Fruit fly (Drosophila melanogaster) whole organism, embryonic: ENCODE measurements around the gene esc.

Experiments
- Adf1 ChIP-seq: fragments of 200-800 bp; sonication (Bioruptor generic); IDR thresholded peaks from 2 replicates; pipeline ENCODE4 v1.3.6; 2022; ENCODE audit warnings: missing biosample characterization, missing genetic modification characterization
- CG1024 ChIP-seq: fragments of 200-800 bp; sonication (Bioruptor generic); IDR thresholded peaks from 2 replicates; pipeline ENCODE4 v1.3.6; 2022; ENCODE audit warnings: missing biosample characterization, missing genetic modification characterization
- CG10543 ChIP-seq: fragments of 200-800 bp; sonication (Bioruptor generic); optimal IDR thresholded peaks from 3 replicates; lab custom pipeline; 2017; ENCODE audit warnings: missing biosample characterization, mild to moderate bottlenecking, missing genetic modification characterization, moderate library complexity
- CG10565 ChIP-seq: fragments of 200-800 bp; sonication (Bioruptor generic); optimal IDR thresholded peaks from 3 replicates; lab custom pipeline; 2016; ENCODE audit warnings: missing biosample characterization, mild to moderate bottlenecking, missing genetic modification characterization
- CG15514 ChIP-seq: fragments of 200-800 bp; sonication (Bioruptor generic); optimal IDR thresholded peaks from 3 replicates; lab custom pipeline; 2017; ENCODE audit warnings: missing biosample characterization, missing genetic modification characterization, mild to moderate bottlenecking, moderate library complexity, missing genetic modification reagents
- CG17361 ChIP-seq: fragments of 200-800 bp; sonication (Bioruptor generic); IDR thresholded peaks from 3 replicates; pipeline ENCODE4 v1.3.6; 2022; ENCODE audit warnings: missing biosample characterization, missing genetic modification characterization
- CG17385 ChIP-seq: fragments of 200-800 bp; sonication (Bioruptor generic); optimal IDR thresholded peaks from 3 replicates; lab custom pipeline; 2018; ENCODE audit warnings: missing biosample characterization, mild to moderate bottlenecking, missing genetic modification characterization
- CG2199 ChIP-seq: fragments of 200-800 bp; sonication (Bioruptor generic); IDR thresholded peaks from 3 replicates; pipeline ENCODE4 v1.3.6; 2022; ENCODE audit warnings: missing biosample characterization, missing genetic modification characterization
- CG2678 ChIP-seq: fragments of 200-800 bp; sonication (Bioruptor generic); optimal IDR thresholded peaks from 3 replicates; lab custom pipeline; 2019; ENCODE audit warnings: missing biosample characterization, mild to moderate bottlenecking, missing genetic modification characterization, moderate library complexity
- CG31441 ChIP-seq: fragments of 200-800 bp; sonication (Bioruptor generic); IDR thresholded peaks from 2 replicates; pipeline ENCODE4 v1.3.6; 2022; ENCODE audit warnings: missing biosample characterization, missing genetic modification characterization
- CG4404 ChIP-seq: fragments of 200-800 bp; sonication (Bioruptor generic); IDR thresholded peaks from 2 replicates; pipeline ENCODE4 v1.3.6; 2022; ENCODE audit warnings: missing biosample characterization, missing genetic modification characterization
- CG5245 ChIP-seq: fragments of 200-800 bp; sonication (Bioruptor generic); optimal IDR thresholded peaks from 3 replicates; lab custom pipeline; 2016; ENCODE audit warnings: missing biosample characterization, missing genetic modification characterization
- CG6791 ChIP-seq: fragments of 200-800 bp; sonication (Bioruptor generic); IDR thresholded peaks from 3 replicates; pipeline ENCODE4 v1.3.6; 2022; ENCODE audit warnings: missing biosample characterization, missing genetic modification characterization; ENCODE audit not compliant: partially characterized antibody
- CG7839 ChIP-seq: fragments of 200-800 bp; sonication (Bioruptor generic); optimal IDR thresholded peaks from 3 replicates; lab custom pipeline; 2018; ENCODE audit warnings: missing biosample characterization, mild to moderate bottlenecking, missing genetic modification characterization, moderate library complexity
- CG8944 ChIP-seq: fragments of 200-800 bp; sonication (Bioruptor generic); optimal IDR thresholded peaks from 3 replicates; lab custom pipeline; 2016; ENCODE audit warnings: missing biosample characterization, missing genetic modification characterization
- CkIIα-i1 ChIP-seq: fragments of 200-800 bp; sonication (Bioruptor generic); IDR thresholded peaks from 2 replicates; pipeline ENCODE4 v1.3.6; 2022; ENCODE audit warnings: missing biosample characterization, missing genetic modification characterization
- D19A ChIP-seq: fragments of 200-800 bp; optimal IDR thresholded peaks from 3 replicates; lab custom pipeline; 2019; ENCODE audit warnings: missing biosample characterization, mild to moderate bottlenecking, missing genetic modification characterization, moderate library complexity
- E2f1 ChIP-seq: fragments of 200-800 bp; sonication (Bioruptor generic); IDR thresholded peaks from 2 replicates; pipeline ENCODE4 v1.3.6; 2022; ENCODE audit warnings: missing biosample characterization, missing genetic modification characterization
- Fer2 ChIP-seq: fragments of 200-800 bp; sonication (Bioruptor generic); optimal IDR thresholded peaks from 2 replicates; lab custom pipeline; 2018; ENCODE audit warnings: missing biosample characterization, mild to moderate bottlenecking, missing genetic modification characterization, moderate library complexity
- MESR4 ChIP-seq: fragments of 200-800 bp; sonication (Bioruptor generic); optimal IDR thresholded peaks from 2 replicates; lab custom pipeline; 2018; ENCODE audit warnings: missing biosample characterization, mild to moderate bottlenecking, missing genetic modification characterization, moderate library complexity
- Meics ChIP-seq: fragments of 200-800 bp; sonication (Bioruptor generic); optimal IDR thresholded peaks from 2 replicates; lab custom pipeline; 2017; ENCODE audit warnings: missing biosample characterization, mild to moderate bottlenecking, missing genetic modification characterization
- Oaz ChIP-seq: fragments of 200-800 bp; sonication (Bioruptor generic); IDR thresholded peaks from 2 replicates; pipeline ENCODE4 v1.3.6; 2022; ENCODE audit warnings: missing biosample characterization, missing genetic modification characterization
- PHDP ChIP-seq: fragments of 200-800 bp; sonication (Bioruptor generic); optimal IDR thresholded peaks from 3 replicates; lab custom pipeline; 2018; ENCODE audit warnings: missing biosample characterization, mild to moderate bottlenecking, missing genetic modification characterization, moderate library complexity
- Ptx1 ChIP-seq: fragments of 200-800 bp; sonication (Bioruptor generic); IDR thresholded peaks from 2 replicates; pipeline ENCODE4 v1.3.6; 2022; ENCODE audit warnings: missing biosample characterization, missing genetic modification characterization
- Rfx ChIP-seq: fragments of 200-800 bp; sonication (Bioruptor generic); IDR thresholded peaks from 2 replicates; pipeline ENCODE4 v1.3.6; 2022; ENCODE audit warnings: missing biosample characterization, missing genetic modification characterization
- Spps ChIP-seq: fragments of 200-800 bp; sonication (Bioruptor generic); optimal IDR thresholded peaks from 2 replicates; lab custom pipeline; 2018; ENCODE audit warnings: missing biosample characterization, mild to moderate bottlenecking, missing genetic modification characterization
- YL-1 ChIP-seq: fragments of 200-800 bp; sonication (Bioruptor generic); optimal IDR thresholded peaks from 3 replicates; lab custom pipeline; 2017; ENCODE audit warnings: missing biosample characterization, mild to moderate bottlenecking, missing genetic modification characterization
- bigmax ChIP-seq: fragments of 200-800 bp; sonication (Bioruptor generic); optimal IDR thresholded peaks from 2 replicates; lab custom pipeline; 2018; ENCODE audit warnings: missing biosample characterization, mild to moderate bottlenecking, missing genetic modification characterization
- corto ChIP-seq: fragments of 200-800 bp; sonication (Bioruptor generic); optimal IDR thresholded peaks from 2 replicates; lab custom pipeline; 2016; ENCODE audit warnings: missing biosample characterization, mild to moderate bottlenecking, missing genetic modification characterization, moderate library complexity
- croc ChIP-seq: fragments of 200-800 bp; sonication (Bioruptor generic); conservative IDR thresholded peaks from 3 replicates; pipeline ENCODE4 v1.3.6; 2022; ENCODE audit warnings: missing biosample characterization, missing genetic modification characterization
- esg ChIP-seq: fragments of 200-800 bp; sonication (Bioruptor generic); conservative IDR thresholded peaks from 2 replicates; pipeline ENCODE4 v1.3.6; 2022; ENCODE audit warnings: missing biosample characterization, missing genetic modification characterization
- eve ChIP-seq, 2 experiments: fragments of >200 bp; optimal IDR thresholded peaks; 2 replicates each; lab custom pipeline; 2017; ENCODE audit warnings: missing biosample characterization in 2 of 2, missing genetic modification characterization in 2 of 2
- gem ChIP-seq: fragments of 200-800 bp; sonication (Bioruptor generic); optimal IDR thresholded peaks from 2 replicates; lab custom pipeline; 2019; ENCODE audit warnings: missing biosample characterization, mild to moderate bottlenecking, missing genetic modification characterization, moderate library complexity
- hb ChIP-seq: fragments of 200-800 bp; sonication (Bioruptor generic); IDR thresholded peaks from 3 replicates; pipeline ENCODE4 v1.3.6; 2022; ENCODE audit warnings: missing biosample characterization, missing genetic modification characterization; ENCODE audit not compliant: partially characterized antibody
- kah ChIP-seq: fragments of 200-800 bp; sonication (Bioruptor generic); optimal IDR thresholded peaks from 2 replicates; lab custom pipeline; 2018; ENCODE audit warnings: missing biosample characterization, mild to moderate bottlenecking, missing genetic modification characterization
- ken ChIP-seq: fragments of 200-800 bp; sonication (Bioruptor generic); IDR thresholded peaks from 3 replicates; pipeline ENCODE4 v1.3.6; 2022; ENCODE audit warnings: missing biosample characterization, missing genetic modification characterization
- maf-S ChIP-seq: fragments of 200-800 bp; sonication (Bioruptor generic); optimal IDR thresholded peaks from 2 replicates; lab custom pipeline; 2016; ENCODE audit warnings: missing biosample characterization, missing genetic modification characterization
- nom ChIP-seq: fragments of 200-800 bp; sonication (Bioruptor generic); optimal IDR thresholded peaks from 2 replicates; lab custom pipeline; 2017; ENCODE audit warnings: missing biosample characterization, missing genetic modification characterization, mild to moderate bottlenecking, moderate library complexity, missing genetic modification reagents
- prd ChIP-seq, 3 experiments: fragments of >200 bp in 2 of 3; fragments of 200-800 bp in 1 of 3; sonication (Bioruptor generic) in 1 of 3; optimal IDR thresholded peaks in 2 of 3; IDR thresholded peaks in 1 of 3; 2 replicates in 2 of 3; 3 replicates in 1 of 3; pipeline versions ENCODE4 v1.3.6 to Lab custom; 2017 to 2022; ENCODE audit warnings: missing biosample characterization in 1 of 3, missing genetic modification characterization in 1 of 3
- row ChIP-seq: fragments of 200-800 bp; sonication (Bioruptor generic); IDR thresholded peaks from 3 replicates; pipeline ENCODE4 v1.3.6; 2022; ENCODE audit warnings: missing biosample characterization, missing genetic modification characterization
- sens ChIP-seq: fragments of 200-800 bp; sonication (Bioruptor generic); peaks from one replicate; lab custom pipeline; 2016; ENCODE audit warnings: missing biosample characterization, missing genetic modification characterization
- ssp ChIP-seq: fragments of 200-800 bp; sonication (Bioruptor generic); IDR thresholded peaks from 2 replicates; pipeline ENCODE4 v1.3.6; 2022; ENCODE audit warnings: missing biosample characterization, missing genetic modification characterization
- tgo ChIP-seq: fragments of 200-800 bp; sonication (Bioruptor generic); IDR thresholded peaks from 3 replicates; pipeline ENCODE4 v1.3.6; 2022; ENCODE audit warnings: missing biosample characterization, missing genetic modification characterization
- tna ChIP-seq: fragments of 200-800 bp; sonication (Bioruptor generic); IDR thresholded peaks from 2 replicates; pipeline ENCODE4 v1.3.6; 2022; ENCODE audit warnings: missing biosample characterization, missing genetic modification characterization; ENCODE audit not compliant: partially characterized antibody
- zen2 ChIP-seq: fragments of 200-800 bp; sonication (Bioruptor generic); IDR thresholded peaks from 3 replicates; pipeline ENCODE4 v1.3.6; 2022; ENCODE audit warnings: missing biosample characterization, missing genetic modification characterization; ENCODE audit not compliant: partially characterized antibody

The esc gene

dm6 chr2L:11812781-11813664 lies 16.2 kb downstream of the esc start (continued):
- TF ChIP-seq sens (GFP tag; lab: Kevin White, UChicago), result peak; percentile 57
- no peak for TF ChIP-seq Ptx1 (GFP tag; lab: Robert Waterston, UW)
- TF ChIP-seq CG7839 (tag; lab: Kevin White, UChicago), result peak; percentile 8
- TF ChIP-seq E2f1 (GFP tag; lab: Robert Waterston, UW), result no peak
- peak; percentile 33 for TF ChIP-seq YL-1 (GFP tag; lab: Kevin White, UChicago)
- TF ChIP-seq CkIIα-i1 (GFP tag; lab: Robert Waterston, UW), result no peak
- peak; percentile 98 for TF ChIP-seq Adf1 (GFP tag; lab: Robert Waterston, UW)
- no peak for TF ChIP-seq CG2199
- TF ChIP-seq CG10543 (GFP tag; lab: Kevin White, UChicago), result no peak
- TF ChIP-seq maf-S (GFP tag; lab: Kevin White, UChicago), result no peak
- no peak for TF ChIP-seq CG31441 (GFP tag; lab: Robert Waterston, UW)
- peak; percentile 11 for TF ChIP-seq Meics
- TF ChIP-seq kah (GFP tag; lab: Kevin White, UChicago), result no peak
- no peak for TF ChIP-seq Oaz (GFP tag; lab: Robert Waterston, UW)
- no peak for TF ChIP-seq bigmax
- TF ChIP-seq gem, result peak; percentile 27
- TF ChIP-seq CG17385, result peak; percentile 93
- TF ChIP-seq CG10565, result no peak
- peak; percentile 50; the same call in 1 of the 3 replicates for TF ChIP-seq hb
- peak; percentile 86 for TF ChIP-seq D19A (tag; lab: Kevin White, UChicago)
- no peak for TF ChIP-seq CG5245 (GFP tag; lab: Kevin White, UChicago)
- no peak for TF ChIP-seq eve (GFP tag; optimal IDR thresholded peaks at IDR 0.05; lab: Kevin White, UChicago)
- TF ChIP-seq CG2678 (tag; lab: Kevin White, UChicago), result peak; percentile 15
- TF ChIP-seq Fer2, result no peak
- TF ChIP-seq row, result 0 out of 3 replicates have a peak, but pooled peaks have one; percentile 17
- no peak for TF ChIP-seq CG4404 (GFP tag; lab: Robert Waterston, UW)
- TF ChIP-seq Rfx (GFP tag; lab: Robert Waterston, UW), result no peak
- TF ChIP-seq, all 482 proteins: peak for 26

- TF ChIP-seq ken (no peak), MESR4 (GFP tag; lab: Kevin White, UChicago) (no peak)
Measured at dm6 chr2L:11809823-11810222, 19.4 kb downstream of the esc start.

DNA sequence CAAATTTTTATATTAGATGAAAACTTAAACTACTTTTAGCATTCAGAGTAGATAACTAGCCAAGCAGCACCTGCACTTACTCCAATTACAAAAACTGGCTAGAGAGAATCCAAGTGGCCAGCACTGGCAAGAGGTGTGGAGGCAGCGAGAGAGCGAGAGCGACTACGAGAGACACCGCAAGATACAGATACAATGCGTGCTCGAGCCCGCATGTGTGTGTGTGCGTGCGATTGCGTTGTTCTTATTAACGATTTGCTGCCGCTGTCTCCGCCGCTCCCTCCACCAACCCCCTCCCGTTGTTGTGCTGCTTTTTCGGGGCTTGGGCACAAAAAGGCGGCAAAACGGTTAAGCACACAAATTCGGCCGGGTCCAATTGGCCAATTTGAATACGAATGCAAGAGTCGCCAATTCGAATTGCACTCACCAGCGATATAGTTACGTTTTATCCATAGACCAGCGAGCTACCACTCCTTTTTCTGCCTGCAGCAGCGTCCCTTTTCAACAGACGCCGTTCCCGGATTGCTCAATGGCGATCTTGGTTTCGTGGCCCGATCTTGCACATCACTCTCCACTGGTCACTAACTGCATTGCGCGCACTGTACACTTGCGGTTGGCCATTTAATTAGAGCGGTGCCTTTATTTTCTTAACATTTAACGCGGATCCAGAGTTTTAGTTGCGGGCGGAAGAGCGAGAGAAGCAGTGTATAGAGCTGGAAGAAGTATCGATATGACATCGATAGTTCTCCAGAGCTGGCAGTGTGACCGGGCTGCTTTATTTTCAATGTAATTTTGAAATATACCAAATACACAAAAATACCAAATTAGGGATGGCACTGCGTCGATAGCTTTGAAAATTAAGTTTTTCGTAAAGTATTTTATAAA lies 20.3 kb downstream of the esc start, which contains the start of gene crol:
TSS of gene crol (minus strand) at position 737 of the 882 bp plus-strand sequence.
- TF ChIP-seq esg (GFP tag; lab: Robert Waterston, UW) (no peak), nom (GFP tag; lab: Kevin White, UChicago) (peak; percentile 66), CG15514 (GFP tag; lab: Kevin White, UChicago) (peak; percentile 70), croc (GFP tag; lab: Robert Waterston, UW) (no peak), CG17361 (GFP tag; lab: Robert Waterston, UW) (peak; percentile 44; the same call in 1 of the 3 replicates), Spps (no peak), zen2 (peak; percentile 85), tgo (GFP tag; lab: Robert Waterston, UW) (no peak), CG6791 (GFP tag; lab: Robert Waterston, UW) (peak; percentile 89), tna (GFP tag; lab: Robert Waterston, UW) (peak; percentile 55), Oaz (GFP tag; lab: Robert Waterston, UW) (no peak), CG8944 (no peak), PHDP (tag; lab: Kevin White, UChicago) (no peak), ssp (GFP tag; lab: Robert Waterston, UW) (no peak), prd (optimal IDR thresholded peaks at IDR 0.05; lab: Kevin White, UChicago) (no peak), prd (GFP tag; IDR thresholded peaks at IDR 0.05; lab: Robert Waterston, UW) (peak; percentile 23; the same call in 1 of the 3 replicates), CG1024 (GFP tag; lab: Robert Waterston, UW) (no peak), corto (GFP tag; lab: Kevin White, UChicago) (no peak)
